4 fruit fly cellular contexts compared by ENCODE assay signal in genomic region chr3L:11599255-11599654, dm6.
A peak's percentile ranks its signal among the peaks of the same experiment; 100 is the strongest.
TF ChIP-seq lines count a peak whose summit lies in the region.

No protein-coding gene starts in this region.

TF ChIP-seq in whole organism, adult, 20 proteins besides CTCF, POLR2A, EP300 and RAD21:
- TF ChIP-seq CG1620 (GFP tag; optimal IDR thresholded peaks at IDR 0.05; lab: Kevin White, UChicago) (no peak), cic (GFP tag; optimal IDR thresholded peaks at IDR 0.05; lab: Kevin White, UChicago) (no peak), kay (GFP tag; lab: Kevin White, UChicago; ENCODE audit: borderline replicate concordance) (no peak), CG7045 (GFP tag; optimal IDR thresholded peaks at IDR 0.05; lab: Kevin White, UChicago) (peak; percentile 64), Crg-1 (GFP tag; optimal IDR thresholded peaks at IDR 0.05; lab: Kevin White, UChicago) (no peak), ovo (GFP tag; optimal IDR thresholded peaks at IDR 0.05; lab: Kevin White, UChicago) (no peak), CG12768 (GFP tag; optimal IDR thresholded peaks at IDR 0.05; lab: Kevin White, UChicago) (no peak), tj (GFP tag; optimal IDR thresholded peaks at IDR 0.05; lab: Kevin White, UChicago) (peak; percentile 5), Mnt (GFP tag; optimal IDR thresholded peaks at IDR 0.05; lab: Kevin White, UChicago) (no peak), CG14711 (tag; optimal IDR thresholded peaks at IDR 0.05; lab: Kevin White, UChicago) (no peak), pad (GFP tag; optimal IDR thresholded peaks at IDR 0.05; lab: Kevin White, UChicago) (no peak), Clk (GFP tag; optimal IDR thresholded peaks at IDR 0.05; lab: Kevin White, UChicago) (no peak), CG5204 (GFP tag; optimal IDR thresholded peaks at IDR 0.05; lab: Kevin White, UChicago) (peak; percentile 14), toe (GFP tag; optimal IDR thresholded peaks at IDR 0.05; lab: Kevin White, UChicago) (no peak), cnc (optimal IDR thresholded peaks at IDR 0.05; lab: Kevin White, UChicago) (no peak), CG7101 (tag; optimal IDR thresholded peaks at IDR 0.05; lab: Kevin White, UChicago) (peak; percentile 0), Hr96 (GFP tag; optimal IDR thresholded peaks at IDR 0.05; lab: Kevin White, UChicago) (no peak), bab1 (GFP tag; optimal IDR thresholded peaks at IDR 0.05; lab: Kevin White, UChicago) (no peak), CG33017 (tag; optimal IDR thresholded peaks at IDR 0.05; lab: Kevin White, UChicago) (peak; percentile 48), CG11617 (GFP tag; optimal IDR thresholded peaks at IDR 0.05; lab: Kevin White, UChicago) (peak; percentile 33)

TF ChIP-seq in whole organism, prepupa, 60 proteins besides CTCF, POLR2A, EP300 and RAD21 (continues in another document):
- TF ChIP-seq pdm3 (GFP tag; optimal IDR thresholded peaks at IDR 0.05; lab: Kevin White, UChicago): no peak
- peak; percentile 37 for TF ChIP-seq CG10631 (GFP tag; optimal IDR thresholded peaks at IDR 0.05; lab: Kevin White, UChicago)
- no peak for TF ChIP-seq Ets21C (GFP tag; optimal IDR thresholded peaks at IDR 0.05; lab: Kevin White, UChicago)
- peak; percentile 54 for TF ChIP-seq CG32006 (GFP tag; optimal IDR thresholded peaks at IDR 0.05; lab: Kevin White, UChicago)
- no peak for TF ChIP-seq Lpt (GFP tag; optimal IDR thresholded peaks at IDR 0.05; lab: Kevin White, UChicago)
- TF ChIP-seq CG11294 (GFP tag; IDR thresholded peaks at IDR 0.05; lab: Robert Waterston, UW): 0 out of 2 replicates have a peak, but pooled peaks have one; percentile 7
- peak; percentile 44 for TF ChIP-seq achi (GFP tag; optimal IDR thresholded peaks at IDR 0.05; lab: Kevin White, UChicago)
- peak; percentile 45 for TF ChIP-seq CG34406 (GFP tag; optimal IDR thresholded peaks at IDR 0.05; lab: Kevin White, UChicago)
- TF ChIP-seq Gug (GFP tag; IDR thresholded peaks at IDR 0.05; lab: Robert Waterston, UW): no peak
- peak; percentile 61 for TF ChIP-seq CG8119 (GFP tag; IDR thresholded peaks at IDR 0.05; lab: Robert Waterston, UW)
- peak in 1 of 2 experiments; percentile 42 for TF ChIP-seq ss (GFP tag; optimal IDR thresholded peaks at IDR 0.05; lab: Kevin White, UChicago)
- TF ChIP-seq Ets96B (tag; optimal IDR thresholded peaks at IDR 0.05; lab: Kevin White, UChicago): peak; percentile 54
- TF ChIP-seq esn (GFP tag; optimal IDR thresholded peaks at IDR 0.05; lab: Kevin White, UChicago): peak; percentile 6
- no peak for TF ChIP-seq Sox14 (GFP tag; optimal IDR thresholded peaks at IDR 0.05; lab: Kevin White, UChicago)
- TF ChIP-seq Smox (GFP tag; optimal IDR thresholded peaks at IDR 0.05; lab: Kevin White, UChicago): no peak
- peak; percentile 33 for TF ChIP-seq OdsH (GFP tag; optimal IDR thresholded peaks at IDR 0.05; lab: Kevin White, UChicago)
- TF ChIP-seq CG6808 (GFP tag; optimal IDR thresholded peaks at IDR 0.05; lab: Kevin White, UChicago): peak; percentile 32
- TF ChIP-seq CG7368 (GFP tag; optimal IDR thresholded peaks at IDR 0.05; lab: Kevin White, UChicago): peak; percentile 63
- TF ChIP-seq CG15336 (GFP tag; IDR thresholded peaks at IDR 0.05; lab: Robert Waterston, UW): peak; percentile 42
- peak; percentile 5 for TF ChIP-seq Hr4 (GFP tag; optimal IDR thresholded peaks at IDR 0.05; lab: Kevin White, UChicago)
- 0 out of 3 replicates have a peak, but pooled peaks have one; percentile 19 for TF ChIP-seq eg (GFP tag; IDR thresholded peaks at IDR 0.05; lab: Robert Waterston, UW)
- TF ChIP-seq CG6163 (GFP tag; IDR thresholded peaks at IDR 0.05; lab: Robert Waterston, UW): 0 out of 3 replicates have a peak, but pooled peaks have one; percentile 23
- TF ChIP-seq dsx (GFP tag; optimal IDR thresholded peaks at IDR 0.05; lab: Kevin White, UChicago; ENCODE audit: poor library complexity, severe bottlenecking): peak; percentile 41
- TF ChIP-seq CG4318 (GFP tag; optimal IDR thresholded peaks at IDR 0.05; lab: Kevin White, UChicago): peak; percentile 1

TF ChIP-seq in whole organism, pupa, 21 proteins besides CTCF, POLR2A, EP300 and RAD21:
- TF ChIP-seq CG32121 (GFP tag; IDR thresholded peaks at IDR 0.05; lab: Robert Waterston, UW): no peak
- no peak for TF ChIP-seq rn (GFP tag; IDR thresholded peaks at IDR 0.05; lab: Robert Waterston, UW)
- TF ChIP-seq D1 (tag; optimal IDR thresholded peaks at IDR 0.05; lab: Kevin White, UChicago): no peak
- TF ChIP-seq CG13204 (GFP tag; optimal IDR thresholded peaks at IDR 0.05; lab: Kevin White, UChicago): peak; percentile 29
- no peak for TF ChIP-seq Ets98B (GFP tag; IDR thresholded peaks at IDR 0.05; lab: Robert Waterston, UW)
- TF ChIP-seq CG9948 (tag; optimal IDR thresholded peaks at IDR 0.05; lab: Kevin White, UChicago): peak; percentile 38
- TF ChIP-seq CG17806 (tag; optimal IDR thresholded peaks at IDR 0.05; lab: Kevin White, UChicago): peak; percentile 34
- TF ChIP-seq Pif1A (GFP tag; optimal IDR thresholded peaks at IDR 0.05; lab: Kevin White, UChicago): no peak
- no peak for TF ChIP-seq CG8301 (tag; optimal IDR thresholded peaks at IDR 0.05; lab: Kevin White, UChicago)
- TF ChIP-seq gl (tag; optimal IDR thresholded peaks at IDR 0.05; lab: Kevin White, UChicago): no peak
- TF ChIP-seq Snoo (tag; optimal IDR thresholded peaks at IDR 0.05; lab: Kevin White, UChicago): peak; percentile 22
- TF ChIP-seq CG34367 (tag; optimal IDR thresholded peaks at IDR 0.05; lab: Kevin White, UChicago): peak; percentile 18
- TF ChIP-seq CG8159 (tag; optimal IDR thresholded peaks at IDR 0.05; lab: Kevin White, UChicago): peak; percentile 52
- peak; percentile 52 for TF ChIP-seq EcR (GFP tag; optimal IDR thresholded peaks at IDR 0.05; lab: Kevin White, UChicago)
- 0 out of 3 replicates have a peak, but pooled peaks have one; percentile 22 for TF ChIP-seq CG4496 (GFP tag; IDR thresholded peaks at IDR 0.05; lab: Robert Waterston, UW)
- TF ChIP-seq Pif1B (GFP tag; optimal IDR thresholded peaks at IDR 0.05; lab: Kevin White, UChicago): peak; percentile 2
- peak; percentile 18 for TF ChIP-seq CG14655 (GFP tag; optimal IDR thresholded peaks at IDR 0.05; lab: Kevin White, UChicago)
- peak; percentile 61 for TF ChIP-seq CG15710 (tag; optimal IDR thresholded peaks at IDR 0.05; lab: Kevin White, UChicago)
- no peak for TF ChIP-seq CG12605 (GFP tag; IDR thresholded peaks at IDR 0.05; lab: Robert Waterston, UW)
- no peak for TF ChIP-seq CG10348 (GFP tag; IDR thresholded peaks at IDR 0.05; lab: Robert Waterston, UW)
- no peak for TF ChIP-seq fd96Ca (GFP tag; IDR thresholded peaks at IDR 0.05; lab: Robert Waterston, UW)

TF ChIP-seq in whole organism, wandering third instar larva, 38 proteins besides CTCF, POLR2A, EP300 and RAD21:
- peak in 1 of 2 experiments; percentile 32 for TF ChIP-seq foxo (GFP tag; optimal IDR thresholded peaks at IDR 0.05; lab: Kevin White, UChicago)
- peak; percentile 32 for TF ChIP-seq HLH106 (tag; optimal IDR thresholded peaks at IDR 0.05; lab: Kevin White, UChicago)
- TF ChIP-seq Sp1 (GFP tag; optimal IDR thresholded peaks at IDR 0.05; lab: Kevin White, UChicago): peak; percentile 30
- TF ChIP-seq rgr (GFP tag; optimal IDR thresholded peaks at IDR 0.05; lab: Kevin White, UChicago): peak; percentile 3
- no peak for TF ChIP-seq Abd-B (GFP tag; optimal IDR thresholded peaks at IDR 0.05; lab: Kevin White, UChicago)
